Worm (Caenorhabditis elegans) whole organism, midembryonic: ENCODE results near the gene C56C10.7.

ENCODE experiments used
- T22C8.4 ChIP-seq: fragments of 200-800 bp; sonication (Bioruptor generic); IDR thresholded peaks from 2 replicates; pipeline ENCODE4 v1.3.6; 2022; ENCODE audit warnings: missing genetic modification characterization, missing compliant biosample characterization
- cog-1 ChIP-seq: sonication (generic microtip); optimal IDR thresholded peaks from 2 replicates; lab custom pipeline; 2016; ENCODE audit warnings: missing genetic modification characterization, missing compliant biosample characterization
- flt-1 ChIP-seq: fragments of 200-800 bp; sonication (Bioruptor generic); IDR thresholded peaks from 2 replicates; pipeline ENCODE4 v1.3.6; 2022; ENCODE audit warnings: missing genetic modification characterization, missing compliant biosample characterization
- klf-2 ChIP-seq: fragments of 200-800 bp; sonication (Bioruptor generic); conservative IDR thresholded peaks from 2 replicates; pipeline ENCODE4 v1.3.6; 2022; ENCODE audit warnings: missing genetic modification reagents, missing genetic modification characterization, missing compliant biosample characterization
- med-1 ChIP-seq: sonication (generic microtip); optimal IDR thresholded peaks from 2 replicates; lab custom pipeline; 2017; ENCODE audit warnings: missing genetic modification characterization, mild to moderate bottlenecking, missing compliant biosample characterization, antibody characterized with exemption, missing genetic modification reagents; ENCODE audit not compliant: insufficient read depth
- ref-1 ChIP-seq: fragments of 200-800 bp; sonication (Bioruptor generic); conservative IDR thresholded peaks from 2 replicates; pipeline ENCODE4 v1.3.6; 2022; ENCODE audit warnings: missing genetic modification reagents, missing genetic modification characterization, missing compliant biosample characterization
- tab-1 ChIP-seq: fragments of 200-800 bp; sonication (Bioruptor generic); IDR thresholded peaks from 2 replicates; pipeline ENCODE4 v1.3.6; 2022; ENCODE audit warnings: missing genetic modification characterization, missing compliant biosample characterization
- ztf-23 ChIP-seq: fragments of 200-800 bp; sonication (Bioruptor generic); IDR thresholded peaks from 2 replicates; pipeline ENCODE4 v1.3.6; 2022; ENCODE audit warnings: missing genetic modification reagents, missing genetic modification characterization, missing compliant biosample characterization
- ztf-29 ChIP-seq: fragments of 200-800 bp; sonication (Bioruptor generic); IDR thresholded peaks from 2 replicates; pipeline ENCODE4 v1.3.6; 2022; ENCODE audit warnings: missing genetic modification reagents, missing genetic modification characterization, missing compliant biosample characterization

The C56C10.7 gene

DNA sequence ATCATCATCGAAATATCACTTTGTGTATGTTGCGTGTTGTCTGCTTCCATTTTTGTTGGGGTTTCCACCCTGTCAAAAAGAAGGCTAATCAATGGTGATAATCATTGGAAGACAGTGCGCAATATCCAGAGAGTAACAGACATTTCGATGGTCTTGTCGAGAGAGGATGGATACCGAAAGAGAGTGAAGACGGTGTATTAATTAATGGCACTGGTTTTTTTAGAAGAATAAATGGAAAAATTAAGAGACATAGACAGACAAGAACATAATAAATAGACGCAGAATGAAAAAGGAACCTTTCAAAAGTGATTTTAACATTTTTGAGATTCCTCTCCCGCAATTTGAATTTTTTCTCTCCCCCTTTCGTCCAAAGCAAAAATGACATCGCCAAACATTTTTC is 31.6 kb upstream of the C56C10.7 start:
- TF ChIP-seq flt-1 (GFP tag; lab: Robert Waterston, UW): no peak
- no peak for TF ChIP-seq ztf-23 (GFP tag; lab: Robert Waterston, UW)
- TF ChIP-seq klf-2: no peak
- no peak for TF ChIP-seq cog-1
- TF ChIP-seq ztf-29: no peak
- no peak for TF ChIP-seq tab-1 (GFP tag; lab: Robert Waterston, UW)
- no peak for TF ChIP-seq T22C8.4 (GFP tag; lab: Robert Waterston, UW)
- no peak for TF ChIP-seq ref-1 (GFP tag; lab: Robert Waterston, UW)

DNA sequence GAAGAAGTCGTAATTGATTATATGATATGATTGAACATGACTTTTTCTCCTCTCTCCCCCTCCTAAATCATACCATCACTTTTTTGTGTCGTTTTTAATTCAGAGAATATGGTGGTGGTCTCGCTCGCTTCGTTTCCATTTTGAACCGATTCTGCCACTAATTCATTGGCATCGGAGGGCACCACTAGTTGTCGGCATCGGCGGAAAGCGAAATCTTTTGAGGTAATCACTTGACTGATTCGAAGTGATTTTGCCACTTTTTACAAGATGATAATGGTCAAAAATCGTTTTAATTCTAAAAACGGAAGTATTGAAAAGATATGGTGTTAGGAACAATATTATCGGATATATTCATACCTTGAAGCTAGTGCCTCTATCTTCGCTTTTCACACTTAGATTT is 29.4 kb upstream of the C56C10.7 start, which contains the start of gene klf-3:
klf-3 (plus strand) TSS at position 109 of the 400 bp plus-strand sequence.
- TF ChIP-seq med-1 (no peak), cog-1 (no peak), ztf-23 (GFP tag; lab: Robert Waterston, UW) (no peak), T22C8.4 (GFP tag; lab: Robert Waterston, UW) (no peak), ztf-29 (no peak), tab-1 (GFP tag; lab: Robert Waterston, UW) (no peak), ref-1 (GFP tag; lab: Robert Waterston, UW) (no peak), flt-1 (GFP tag; lab: Robert Waterston, UW) (no peak), klf-2 (no peak)

DNA sequence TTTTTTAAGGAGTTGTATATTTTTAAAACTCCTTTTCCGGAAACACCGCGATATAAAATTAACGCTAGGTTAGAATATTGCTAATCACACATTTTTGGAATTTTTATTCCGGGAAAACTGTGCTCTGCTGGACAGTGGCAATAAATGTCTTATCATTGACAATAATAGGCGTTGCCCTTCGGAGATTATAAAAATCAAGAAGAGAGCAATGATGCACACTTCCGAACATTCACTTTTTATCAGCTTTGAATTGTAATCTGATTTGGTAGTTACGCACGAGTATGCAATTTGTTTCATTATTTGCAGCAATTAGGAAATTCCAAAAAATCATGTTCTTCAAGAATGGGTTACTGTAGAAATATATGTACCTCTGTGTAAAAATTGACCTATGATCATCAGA is 28.8 kb upstream of the C56C10.7 start:
- TF ChIP-seq ztf-29: no peak
- no peak for TF ChIP-seq flt-1 (GFP tag; lab: Robert Waterston, UW)
- no peak for TF ChIP-seq ref-1 (GFP tag; lab: Robert Waterston, UW)
- TF ChIP-seq ztf-23 (GFP tag; lab: Robert Waterston, UW): no peak
- TF ChIP-seq med-1: no peak
- no peak for TF ChIP-seq cog-1
- TF ChIP-seq tab-1 (GFP tag; lab: Robert Waterston, UW): no peak
- no peak for TF ChIP-seq T22C8.4 (GFP tag; lab: Robert Waterston, UW)
- no peak for TF ChIP-seq klf-2

DNA sequence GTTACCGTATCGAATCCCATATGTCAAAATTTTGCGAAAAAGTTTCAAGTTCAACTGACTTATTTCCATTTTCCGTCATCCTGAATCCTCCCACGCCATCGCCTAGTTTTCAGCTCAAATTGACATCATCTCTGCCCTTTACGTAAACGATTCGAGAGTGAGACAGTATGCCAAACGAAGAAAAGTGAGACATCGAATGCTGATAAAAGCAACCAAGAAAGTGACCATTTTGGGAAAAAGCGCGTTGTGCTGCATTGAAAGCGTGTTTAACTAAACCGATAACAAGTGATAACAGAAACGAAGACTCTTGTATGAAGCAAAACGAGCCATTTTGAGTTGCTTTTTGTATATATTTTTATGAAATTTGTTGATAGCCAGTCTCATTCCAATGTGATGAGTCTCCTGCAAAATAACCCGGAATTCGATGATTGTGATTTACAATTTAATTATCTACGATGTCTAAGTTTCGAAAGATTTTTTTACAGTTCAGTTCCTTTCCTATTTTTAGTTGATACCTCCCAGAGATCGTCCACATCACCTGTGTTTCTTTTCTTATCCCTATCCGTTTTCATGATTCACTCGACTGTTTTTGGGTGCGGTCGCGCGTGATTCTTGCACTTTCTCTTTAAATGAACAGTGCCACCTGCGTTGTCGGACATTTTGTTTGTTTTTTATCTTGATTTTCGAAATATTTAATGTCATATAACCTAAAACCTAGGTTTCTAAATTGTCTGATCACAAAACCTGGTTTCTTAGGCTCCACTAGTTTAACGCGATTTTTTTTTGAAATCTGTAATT is 28.1 kb upstream of the C56C10.7 start:
- TF ChIP-seq med-1 (no peak), ref-1 (GFP tag; lab: Robert Waterston, UW) (no peak), cog-1 (no peak), klf-2 (no peak), ztf-23 (GFP tag; lab: Robert Waterston, UW) (no peak), ztf-29 (no peak), T22C8.4 (GFP tag; lab: Robert Waterston, UW) (no peak), flt-1 (GFP tag; lab: Robert Waterston, UW) (no peak), tab-1 (GFP tag; lab: Robert Waterston, UW) (no peak)

DNA sequence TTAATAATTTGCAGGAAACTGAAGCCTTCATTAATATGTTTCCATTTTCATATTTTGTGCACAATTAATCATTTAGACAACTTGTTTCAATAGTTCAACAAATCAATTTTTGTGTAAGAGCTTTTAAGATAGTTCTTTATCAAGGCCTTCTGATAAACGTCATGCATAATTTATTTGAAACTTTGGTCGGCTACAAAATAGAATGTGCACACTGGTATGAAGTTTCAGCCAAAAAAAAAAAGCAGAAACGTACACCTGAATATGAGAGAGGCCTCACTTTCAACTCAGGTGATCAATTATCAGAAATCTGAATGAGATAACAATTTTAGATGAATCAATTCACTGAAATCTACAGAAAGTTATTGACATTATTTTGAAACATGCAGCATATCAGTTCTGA is 27.1 kb upstream of the C56C10.7 start:
- no peak for TF ChIP-seq flt-1 (GFP tag; lab: Robert Waterston, UW)
- no peak for TF ChIP-seq ref-1 (GFP tag; lab: Robert Waterston, UW)
- TF ChIP-seq ztf-23 (GFP tag; lab: Robert Waterston, UW): no peak
- TF ChIP-seq ztf-29: no peak
- TF ChIP-seq T22C8.4 (GFP tag; lab: Robert Waterston, UW): no peak
- TF ChIP-seq cog-1: no peak

DNA sequence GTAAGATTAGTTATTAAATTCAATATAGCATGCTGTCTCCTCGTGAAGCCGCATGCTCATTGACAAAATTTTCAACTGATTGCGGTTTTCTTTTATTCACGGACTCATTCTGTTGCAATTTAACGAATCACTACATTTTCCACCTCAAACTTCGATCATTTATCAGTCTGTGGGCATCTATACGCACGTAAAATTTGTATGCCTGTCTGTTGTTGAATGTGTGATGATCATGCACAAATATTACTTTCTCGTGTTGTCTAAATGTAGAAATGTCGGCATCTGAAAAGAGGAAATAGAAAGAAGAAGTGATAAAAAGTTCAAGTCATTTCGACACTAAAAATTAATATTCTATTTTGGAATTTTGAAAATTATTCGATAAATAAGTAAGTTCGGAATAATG is 25.2 kb upstream of the C56C10.7 start:
- TF ChIP-seq flt-1 (GFP tag; lab: Robert Waterston, UW) (no peak), ztf-29 (no peak), ref-1 (GFP tag; lab: Robert Waterston, UW) (no peak), klf-2 (no peak), med-1 (no peak), ztf-23 (GFP tag; lab: Robert Waterston, UW) (no peak), T22C8.4 (GFP tag; lab: Robert Waterston, UW) (no peak), cog-1 (no peak), tab-1 (GFP tag; lab: Robert Waterston, UW) (no peak)

DNA sequence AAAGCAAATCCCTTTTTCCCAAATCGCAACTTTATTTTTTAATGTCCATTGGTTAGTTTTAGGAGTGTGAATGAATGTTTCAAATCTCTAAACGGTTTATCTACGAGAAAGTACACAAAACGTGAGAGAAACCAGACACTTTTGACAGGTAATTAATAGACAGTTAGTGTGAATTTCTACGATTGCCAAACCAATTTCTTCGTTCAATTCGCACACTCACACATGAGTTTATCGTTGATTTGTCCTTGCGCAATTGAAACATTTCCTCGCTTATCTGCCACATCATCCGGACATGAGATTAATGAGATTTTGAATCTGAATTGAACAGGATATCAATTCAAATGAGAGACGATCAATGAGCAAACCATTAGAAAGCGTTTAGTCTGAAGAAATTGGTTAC is 22.9 kb upstream of the C56C10.7 start:
- no peak for TF ChIP-seq ztf-23 (GFP tag; lab: Robert Waterston, UW)
- no peak for TF ChIP-seq cog-1
- no peak for TF ChIP-seq T22C8.4 (GFP tag; lab: Robert Waterston, UW)

DNA sequence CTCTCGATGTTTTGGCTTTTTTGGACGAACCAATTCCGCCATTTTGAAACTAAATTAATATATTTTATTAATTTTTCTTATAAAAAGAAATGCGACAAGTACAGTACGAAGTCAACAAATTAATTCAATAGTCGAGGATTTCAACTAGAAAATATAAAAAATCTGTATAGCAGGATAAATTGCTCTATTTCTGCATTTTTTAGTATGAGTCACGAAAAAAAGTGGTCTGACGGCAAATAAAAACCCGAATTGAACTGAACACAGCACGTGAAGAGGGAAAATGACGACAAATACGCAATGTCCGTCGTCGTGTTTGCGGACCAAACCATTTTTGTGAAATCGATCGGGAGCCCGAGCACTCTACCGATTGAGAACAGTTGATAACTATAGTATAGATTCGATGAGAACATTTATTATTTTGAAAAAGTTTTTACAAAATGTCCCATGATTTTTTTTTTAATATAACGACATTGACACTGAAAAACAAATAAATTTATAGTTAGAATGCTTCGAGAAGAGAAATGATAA is 22.0 kb upstream of the C56C10.7 start, which contains the start of gene epg-5:
epg-5 (minus strand) TSS at position 51 of the 528 bp plus-strand sequence.
- TF ChIP-seq ref-1 (GFP tag; lab: Robert Waterston, UW) (no peak), T22C8.4 (GFP tag; lab: Robert Waterston, UW) (peak; percentile 51; the same call in 1 of the 2 replicates), klf-2 (no peak), cog-1 (no peak), flt-1 (GFP tag; lab: Robert Waterston, UW) (no peak)

DNA sequence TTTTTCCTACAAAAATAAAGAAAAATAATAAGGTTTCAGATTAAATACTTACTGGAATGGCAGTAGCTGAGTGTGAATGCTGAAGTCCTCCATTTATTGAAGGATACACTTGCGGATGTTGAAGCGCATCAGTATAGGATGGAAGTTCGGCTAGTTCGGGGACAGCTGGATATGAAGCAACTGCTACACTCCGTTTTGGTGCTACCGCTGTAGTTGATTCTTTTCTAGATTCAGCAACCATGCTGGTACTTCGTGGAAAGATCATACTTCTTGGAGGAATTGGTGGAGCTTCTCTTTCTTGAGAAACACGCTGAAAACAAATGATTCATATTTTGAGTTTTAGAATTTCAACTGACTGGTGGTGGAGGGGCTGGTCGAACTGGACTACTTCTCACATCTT is 21.3 kb upstream of the C56C10.7 start:
- TF ChIP-seq ztf-23 (GFP tag; lab: Robert Waterston, UW): no peak
- no peak for TF ChIP-seq ztf-29
- TF ChIP-seq klf-2: no peak
- TF ChIP-seq med-1: no peak
- TF ChIP-seq flt-1 (GFP tag; lab: Robert Waterston, UW): no peak
- no peak for TF ChIP-seq ref-1 (GFP tag; lab: Robert Waterston, UW)
- no peak for TF ChIP-seq cog-1
- TF ChIP-seq tab-1 (GFP tag; lab: Robert Waterston, UW): no peak
- no peak for TF ChIP-seq T22C8.4 (GFP tag; lab: Robert Waterston, UW)

DNA sequence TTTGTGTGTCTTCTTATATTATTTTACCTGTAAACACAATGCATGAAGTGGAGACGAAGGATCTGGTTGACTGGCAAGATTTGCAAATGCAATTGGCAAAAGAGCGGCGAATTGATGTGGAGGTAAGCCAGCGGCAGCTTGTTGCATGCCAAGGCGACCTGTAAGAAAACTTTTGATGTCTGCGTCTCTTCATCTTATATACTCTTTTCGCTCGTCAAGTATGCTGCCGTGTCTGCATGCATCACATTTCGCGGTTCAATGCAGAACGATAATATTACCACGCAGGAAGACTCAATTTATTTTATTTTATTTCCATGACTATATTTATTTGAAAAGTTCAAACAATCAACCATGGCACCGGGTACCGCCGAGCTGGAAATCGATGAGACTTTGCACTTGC is 13.6 kb upstream of the C56C10.7 start, which contains the start of gene vps-33.2:
vps-33.2 (plus strand) TSS at position 244 of the 400 bp plus-strand sequence.
- TF ChIP-seq med-1: no peak
- peak; percentile 75 for TF ChIP-seq ztf-23 (GFP tag; lab: Robert Waterston, UW)
